Worm (Caenorhabditis elegans) whole organism, late embryonic: ENCODE data around the gene mtl-2.

Experiments used
- C08G9.2 ChIP-seq: sonication (generic microtip); optimal IDR thresholded peaks from 2 replicates; lab custom pipeline; 2016; ENCODE audit warnings: mild to moderate bottlenecking, missing genetic modification characterization, moderate library complexity, missing compliant biosample characterization
- F13H6.1 ChIP-seq: sonication (generic microtip); optimal IDR thresholded peaks from 2 replicates; lab custom pipeline; 2016; ENCODE audit warnings: missing genetic modification characterization, missing compliant biosample characterization
- K09A11.1 ChIP-seq: sonication (generic microtip); optimal IDR thresholded peaks from 2 replicates; lab custom pipeline; 2017; ENCODE audit warnings: antibody characterized with exemption, mild to moderate bottlenecking, missing genetic modification characterization, missing compliant biosample characterization; ENCODE audit not compliant: insufficient read depth
- T23F11.4 ChIP-seq: fragments of 200-800 bp; sonication (Bioruptor generic); optimal IDR thresholded peaks from 2 replicates; lab custom pipeline; 2018; ENCODE audit warnings: mild to moderate bottlenecking, missing genetic modification characterization, missing compliant biosample characterization
- Y22D7AL.16 ChIP-seq: sonication (generic microtip); optimal IDR thresholded peaks from 2 replicates; lab custom pipeline; 2016; ENCODE audit warnings: missing genetic modification characterization, missing compliant biosample characterization
- ahr-1 ChIP-seq: sonication (generic microtip); optimal IDR thresholded peaks from 2 replicates; lab custom pipeline; 2016; ENCODE audit warnings: missing genetic modification characterization, missing compliant biosample characterization
- ceh-14 ChIP-seq: sonication (generic microtip); optimal IDR thresholded peaks from 2 replicates; lab custom pipeline; 2016; ENCODE audit warnings: missing genotype, missing genetic modification characterization, missing compliant biosample characterization
- ceh-18 ChIP-seq: sonication (generic microtip); optimal IDR thresholded peaks from 2 replicates; lab custom pipeline; 2016; ENCODE audit warnings: missing genetic modification characterization, missing compliant biosample characterization
- ceh-2 ChIP-seq: sonication (generic microtip); optimal IDR thresholded peaks from 2 replicates; lab custom pipeline; 2016; ENCODE audit warnings: missing genotype, missing genetic modification characterization, missing compliant biosample characterization
- ceh-30 ChIP-seq: fragments of 150-350 bp; optimal IDR thresholded peaks from 2 replicates; lab custom pipeline; 2014; ENCODE audit warnings: missing biosample characterization, missing genetic modification characterization
- ceh-31 ChIP-seq: sonication (generic microtip); optimal IDR thresholded peaks from 2 replicates; lab custom pipeline; 2016; ENCODE audit warnings: missing genetic modification characterization, missing compliant biosample characterization
- ceh-34 ChIP-seq: sonication (generic microtip); optimal IDR thresholded peaks from 2 replicates; lab custom pipeline; 2016; ENCODE audit warnings: mild to moderate bottlenecking, missing genetic modification characterization, missing compliant biosample characterization
- ceh-45 ChIP-seq: fragments of 200-800 bp; sonication (Bioruptor generic); IDR thresholded peaks from 2 replicates; pipeline ENCODE4 v1.3.6; 2022; ENCODE audit warnings: missing genetic modification reagents, missing genetic modification characterization, missing compliant biosample characterization
- ceh-6 ChIP-seq: fragments of 200-800 bp; sonication (Bioruptor generic); optimal IDR thresholded peaks from 2 replicates; lab custom pipeline; 2018; ENCODE audit warnings: mild to moderate bottlenecking, missing genetic modification characterization, missing compliant biosample characterization
- dve-1 ChIP-seq: sonication (generic microtip); optimal IDR thresholded peaks from 2 replicates; lab custom pipeline; 2017; ENCODE audit warnings: antibody characterized with exemption, mild to moderate bottlenecking, missing genetic modification characterization, missing compliant biosample characterization
- elt-2 ChIP-seq: sonication (generic microtip); optimal IDR thresholded peaks from 2 replicates; lab custom pipeline; 2016; ENCODE audit warnings: missing genetic modification reagents, missing genetic modification characterization, missing compliant biosample characterization
- elt-4 ChIP-seq: sonication (generic microtip); optimal IDR thresholded peaks from 2 replicates; lab custom pipeline; 2016; ENCODE audit warnings: missing genetic modification characterization, missing compliant biosample characterization
- fax-1 ChIP-seq: sonication (generic microtip); optimal IDR thresholded peaks from 2 replicates; lab custom pipeline; 2016; ENCODE audit warnings: missing genotype, missing genetic modification characterization, missing compliant biosample characterization
- fkh-10 ChIP-seq: fragments of 150-350 bp; optimal IDR thresholded peaks from 2 replicates; lab custom pipeline; 2014; ENCODE audit warnings: missing biosample characterization, missing genetic modification reagents, missing genetic modification characterization
- fkh-6 ChIP-seq: sonication (generic microtip); optimal IDR thresholded peaks from 2 replicates; lab custom pipeline; 2016; ENCODE audit warnings: missing genetic modification characterization, missing compliant biosample characterization
- gmeb-2 ChIP-seq: sonication (generic microtip); optimal IDR thresholded peaks from 2 replicates; lab custom pipeline; 2016; ENCODE audit warnings: missing genetic modification characterization, inconsistent platforms, missing compliant biosample characterization
- hlh-13 ChIP-seq: fragments of 200-800 bp; sonication (Bioruptor generic); optimal IDR thresholded peaks from 2 replicates; lab custom pipeline; 2018; ENCODE audit warnings: mild to moderate bottlenecking, missing genetic modification characterization, missing compliant biosample characterization
- hlh-15 ChIP-seq: sonication (generic microtip); optimal IDR thresholded peaks from 2 replicates; lab custom pipeline; 2016; ENCODE audit warnings: missing genetic modification characterization, missing compliant biosample characterization
- hlh-30 ChIP-seq: sonication (generic microtip); optimal IDR thresholded peaks from 2 replicates; lab custom pipeline; 2017; ENCODE audit warnings: antibody characterized with exemption, missing genetic modification characterization, missing compliant biosample characterization; ENCODE audit not compliant: insufficient read depth
- hlh-6 ChIP-seq: sonication (generic microtip); optimal IDR thresholded peaks from 2 replicates; lab custom pipeline; 2016; ENCODE audit warnings: missing genotype, missing genetic modification characterization, missing compliant biosample characterization
- hlh-8 ChIP-seq: sonication (generic microtip); optimal IDR thresholded peaks from 2 replicates; lab custom pipeline; 2016; ENCODE audit warnings: missing genotype, missing genetic modification characterization, missing compliant biosample characterization
- lim-6 ChIP-seq: sonication (generic microtip); optimal IDR thresholded peaks from 2 replicates; lab custom pipeline; 2016; ENCODE audit warnings: missing genetic modification characterization, missing compliant biosample characterization
- nfya-1 ChIP-seq: sonication (generic microtip); optimal IDR thresholded peaks from 2 replicates; lab custom pipeline; 2017; ENCODE audit warnings: missing genetic modification characterization, mild to moderate bottlenecking, missing compliant biosample characterization, antibody characterized with exemption, moderate library complexity
- nhr-11 ChIP-seq: fragments of 150-350 bp; optimal IDR thresholded peaks from 2 replicates; lab custom pipeline; 2014; ENCODE audit warnings: missing biosample characterization, missing genetic modification characterization
- nhr-232 ChIP-seq: sonication (generic microtip); optimal IDR thresholded peaks from 2 replicates; lab custom pipeline; 2016; ENCODE audit warnings: missing genetic modification characterization, missing compliant biosample characterization
- npax-4 ChIP-seq: sonication (generic microtip); optimal IDR thresholded peaks from 2 replicates; lab custom pipeline; 2016; ENCODE audit warnings: missing genetic modification characterization, missing compliant biosample characterization
- odd-2 ChIP-seq: sonication (generic microtip); optimal IDR thresholded peaks from 2 replicates; lab custom pipeline; 2017; ENCODE audit warnings: antibody characterized with exemption, mild to moderate bottlenecking, missing genetic modification characterization, missing compliant biosample characterization
- pag-3 ChIP-seq: sonication (generic microtip); optimal IDR thresholded peaks from 2 replicates; lab custom pipeline; 2016; ENCODE audit warnings: missing compliant biosample characterization, missing genetic modification characterization, borderline replicate concordance
- pat-9 ChIP-seq: fragments of 200-800 bp; sonication (Bioruptor generic); optimal IDR thresholded peaks from 2 replicates; lab custom pipeline; 2018; ENCODE audit warnings: mild to moderate bottlenecking, missing genetic modification characterization, moderate library complexity, missing compliant biosample characterization
- pax-1 ChIP-seq: fragments of 150-350 bp; optimal IDR thresholded peaks from 2 replicates; lab custom pipeline; 2014; ENCODE audit warnings: missing biosample characterization, missing genetic modification characterization
- pha-2 ChIP-seq: sonication (generic microtip); optimal IDR thresholded peaks from 2 replicates; lab custom pipeline; 2017; ENCODE audit warnings: mild to moderate bottlenecking, missing genetic modification characterization, missing compliant biosample characterization
- pha-4 ChIP-seq: fragments of 150-350 bp; optimal IDR thresholded peaks from 2 replicates; lab custom pipeline; 2018; ENCODE audit warnings: missing biosample characterization, missing genetic modification reagents, missing genetic modification characterization
- pqm-1 ChIP-seq: sonication (generic microtip); optimal IDR thresholded peaks from 2 replicates; lab custom pipeline; 2016; ENCODE audit warnings: missing genetic modification characterization, missing compliant biosample characterization
- ref-2 ChIP-seq: sonication (generic microtip); optimal IDR thresholded peaks from 2 replicates; lab custom pipeline; 2016; ENCODE audit warnings: missing genetic modification characterization, missing compliant biosample characterization
- sdc-2 ChIP-seq: sonication (generic microtip); optimal IDR thresholded peaks from 2 replicates; lab custom pipeline; 2016; ENCODE audit warnings: missing genotype, missing genetic modification characterization, missing compliant biosample characterization
- sox-2 ChIP-seq: fragments of 200-800 bp; sonication (Bioruptor generic); IDR thresholded peaks from 2 replicates; pipeline ENCODE4 v1.3.6; 2022; ENCODE audit warnings: missing genetic modification reagents, missing genetic modification characterization, missing compliant biosample characterization
- syd-9 ChIP-seq: sonication (generic microtip); optimal IDR thresholded peaks from 2 replicates; lab custom pipeline; 2016; ENCODE audit warnings: mild to moderate bottlenecking, missing genetic modification characterization, moderate library complexity, missing compliant biosample characterization
- tbx-2 ChIP-seq: sonication (generic microtip); optimal IDR thresholded peaks from 2 replicates; lab custom pipeline; 2016; ENCODE audit warnings: missing genetic modification characterization, missing compliant biosample characterization
- ttx-3 ChIP-seq: sonication (generic microtip); optimal IDR thresholded peaks from 2 replicates; lab custom pipeline; 2016; ENCODE audit warnings: missing genetic modification reagents, missing genetic modification characterization, missing compliant biosample characterization
- unc-3 ChIP-seq, 2 experiments: fragments of 200-800 bp in 1 of 2; sonication (Bioruptor generic) in 1 of 2; sonication (generic microtip) in 1 of 2; conservative IDR thresholded peaks in 1 of 2; optimal IDR thresholded peaks in 1 of 2; 2 replicates each; pipeline versions ENCODE4 v1.3.6 to Lab custom; 2016 to 2022; ENCODE audit warnings: missing compliant biosample characterization in 2 of 2, missing genetic modification characterization in 2 of 2, missing genetic modification reagents in 1 of 2
- unc-42 ChIP-seq: sonication (generic microtip); optimal IDR thresholded peaks from 2 replicates; lab custom pipeline; 2016; ENCODE audit warnings: missing genotype, missing genetic modification characterization, missing compliant biosample characterization
- zip-5 ChIP-seq: sonication (generic microtip); optimal IDR thresholded peaks from 2 replicates; lab custom pipeline; 2016; ENCODE audit warnings: missing genetic modification characterization, missing compliant biosample characterization
- ztf-16 ChIP-seq: sonication (generic microtip); optimal IDR thresholded peaks from 2 replicates; lab custom pipeline; 2017; ENCODE audit warnings: missing genetic modification characterization, missing compliant biosample characterization

mtl-2 gene

DNA sequence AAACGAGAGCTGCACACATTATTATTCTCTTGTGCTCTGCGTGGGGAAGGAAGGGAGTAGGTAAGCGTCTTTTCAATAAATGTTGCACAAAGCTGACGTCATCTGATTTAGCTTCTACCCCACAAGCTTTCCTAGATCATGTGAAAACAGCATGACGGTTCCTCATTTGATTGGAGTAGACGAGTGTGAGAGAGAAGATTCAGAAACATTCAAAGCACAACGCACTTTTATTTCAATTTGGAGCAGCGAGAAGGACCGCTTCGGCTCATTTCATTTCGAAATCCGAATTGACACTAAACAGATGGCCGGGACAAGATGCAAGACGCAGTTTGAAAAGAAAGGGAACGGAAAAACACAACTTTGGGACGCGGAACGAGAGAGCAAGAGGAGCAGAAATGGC lies 14.1 kb downstream of the mtl-2 start:
- TF ChIP-seq unc-42 (tag; lab: Kevin White, UChicago): peak; percentile 28
- no peak for TF ChIP-seq hlh-13 (GFP tag; lab: Kevin White, UChicago)
- TF ChIP-seq ceh-34 (tag; lab: Kevin White, UChicago): no peak
- TF ChIP-seq ceh-6 (GFP tag; lab: Kevin White, UChicago): no peak
- TF ChIP-seq ztf-16: no peak
- TF ChIP-seq nhr-11 (tag; lab: Kevin White, UChicago): no peak
- no peak for TF ChIP-seq odd-2

DNA sequence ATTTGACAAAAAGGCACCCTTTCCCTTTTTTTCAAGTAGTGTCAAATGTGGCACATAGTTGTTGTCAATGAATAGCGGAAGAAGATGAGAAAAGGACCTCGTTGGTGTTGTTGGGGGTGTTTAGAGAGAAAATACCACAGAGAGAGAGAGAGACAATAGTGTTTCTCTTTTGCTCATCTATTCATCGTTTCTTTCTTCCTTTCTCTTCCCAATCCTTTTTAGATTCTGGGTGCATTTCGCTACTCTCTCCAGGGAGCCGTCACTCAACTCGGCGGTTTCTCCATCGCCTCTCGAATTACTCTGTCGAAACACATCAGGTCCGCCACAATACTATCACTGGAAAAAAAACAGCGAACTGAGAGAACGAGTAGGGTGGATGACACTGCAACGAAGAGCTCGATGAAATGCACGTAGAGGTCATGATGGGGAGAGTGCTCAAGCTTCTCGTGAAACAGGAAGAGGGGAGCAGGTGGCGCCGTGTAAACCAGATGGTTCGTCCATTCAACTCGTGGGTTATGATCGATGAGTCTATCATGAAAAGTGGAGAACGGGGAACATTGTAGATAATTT lies 14.8 kb downstream of the mtl-2 start:
- TF ChIP-seq hlh-8 (tag; lab: Kevin White, UChicago): peak; percentile 21
- TF ChIP-seq lim-6: no peak
- TF ChIP-seq unc-42 (tag; lab: Kevin White, UChicago): peak; percentile 13

DNA sequence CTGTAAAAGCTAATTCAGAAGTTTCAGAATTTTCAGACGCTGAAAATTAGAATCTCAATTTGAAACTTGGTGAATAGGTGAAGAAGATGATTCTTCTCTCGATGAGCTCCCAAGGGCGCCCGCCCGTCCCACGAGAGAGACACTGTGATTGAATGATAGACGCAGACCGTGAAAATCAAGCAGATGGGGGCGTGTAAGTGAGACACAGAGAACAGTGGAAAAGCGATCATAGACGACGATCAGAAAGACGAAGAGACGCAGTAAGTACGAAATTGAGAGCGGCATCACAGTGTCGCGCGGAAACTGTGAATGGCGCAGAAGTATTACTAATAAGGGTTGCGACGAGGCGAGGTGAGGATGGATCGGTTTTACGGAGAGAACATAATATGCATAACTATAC lies 16.1 kb downstream of the mtl-2 start:
- TF ChIP-seq C08G9.2 (tag; lab: Kevin White, UChicago) (peak; percentile 39), K09A11.1 (no peak), fkh-10 (GFP tag; lab: Kevin White, UChicago) (no peak), ahr-1 (tag; lab: Kevin White, UChicago) (no peak), T23F11.4 (no peak), sox-2 (GFP tag; lab: Robert Waterston, UW) (no peak), hlh-30 (no peak), pha-4 (tag; lab: Kevin White, UChicago) (no peak), ceh-30 (tag; lab: Kevin White, UChicago) (no peak), nhr-11 (tag; lab: Kevin White, UChicago) (no peak), ceh-45 (no peak), gmeb-2 (tag; lab: Kevin White, UChicago) (no peak), elt-4 (tag; lab: Kevin White, UChicago) (no peak), lim-6 (no peak), hlh-15 (tag; lab: Kevin White, UChicago) (no peak), Y22D7AL.16 (tag; lab: Kevin White, UChicago) (no peak), ceh-31 (tag; lab: Kevin White, UChicago) (peak; percentile 24), sdc-2 (tag; lab: Kevin White, UChicago) (no peak), hlh-6 (tag; lab: Kevin White, UChicago) (no peak), pag-3 (no peak), unc-42 (tag; lab: Kevin White, UChicago) (no peak), elt-2 (tag; lab: Kevin White, UChicago) (no peak), ceh-14 (no peak), pha-2 (tag; lab: Kevin White, UChicago) (no peak), unc-3 (GFP tag; conservative IDR thresholded peaks at IDR 0.05; lab: Robert Waterston, UW) (no peak), unc-3 (tag; optimal IDR thresholded peaks at IDR 0.05; lab: Kevin White, UChicago) (no peak), F13H6.1 (no peak), dve-1 (tag; lab: Kevin White, UChicago) (no peak), ttx-3 (tag; lab: Kevin White, UChicago) (no peak), ceh-6 (GFP tag; lab: Kevin White, UChicago) (no peak), nhr-232 (no peak), ceh-18 (tag; lab: Kevin White, UChicago) (peak; percentile 28), ceh-2 (tag; lab: Kevin White, UChicago) (no peak), nfya-1 (tag; lab: Kevin White, UChicago) (peak; percentile 11), fax-1 (no peak), pat-9 (tag; lab: Kevin White, UChicago) (no peak), hlh-8 (tag; lab: Kevin White, UChicago) (no peak), pqm-1 (tag; lab: Kevin White, UChicago) (no peak), syd-9 (tag; lab: Kevin White, UChicago) (no peak), fkh-6 (tag; lab: Kevin White, UChicago) (no peak), ref-2 (tag; lab: Kevin White, UChicago) (no peak), tbx-2 (peak; percentile 44), zip-5 (tag; lab: Kevin White, UChicago) (no peak), npax-4 (tag; lab: Kevin White, UChicago) (no peak), pax-1 (no peak)
